Fruit fly (Drosophila melanogaster) whole organism, embryonic: Measurements from ENCODE around the gene CG33986.

Experiments used
- CG10267 ChIP-seq: fragments of 200-800 bp; sonication (Bioruptor generic); optimal IDR thresholded peaks from 2 replicates; lab custom pipeline; 2018; ENCODE audit warnings: missing biosample characterization, mild to moderate bottlenecking, missing genetic modification characterization, moderate library complexity
- CG11085 ChIP-seq: fragments of 200-800 bp; sonication (Bioruptor generic); IDR thresholded peaks from 2 replicates; pipeline ENCODE4 v1.3.6; 2022; ENCODE audit warnings: missing biosample characterization, missing genetic modification characterization
- CG12391 ChIP-seq: fragments of 200-800 bp; sonication (Bioruptor generic); optimal IDR thresholded peaks from 3 replicates; lab custom pipeline; 2018; ENCODE audit warnings: missing biosample characterization, mild to moderate bottlenecking, missing genetic modification characterization, moderate library complexity
- CG12769 ChIP-seq: fragments of 200-800 bp; sonication (Bioruptor generic); optimal IDR thresholded peaks from 2 replicates; lab custom pipeline; 2019; ENCODE audit warnings: missing biosample characterization, mild to moderate bottlenecking, missing genetic modification characterization, moderate library complexity
- CG13287 ChIP-seq: fragments of 200-800 bp; sonication (Bioruptor generic); IDR thresholded peaks from 2 replicates; pipeline ENCODE4 v1.3.6; 2022; ENCODE audit warnings: missing biosample characterization, missing genetic modification characterization; ENCODE audit not compliant: partially characterized antibody
- CG1647 ChIP-seq: fragments of 200-800 bp; sonication (Bioruptor generic); optimal IDR thresholded peaks from 3 replicates; lab custom pipeline; 2016; ENCODE audit warnings: missing biosample characterization, missing genetic modification characterization
- CG17568 ChIP-seq: fragments of 200-800 bp; sonication (Bioruptor generic); optimal IDR thresholded peaks from 2 replicates; lab custom pipeline; 2018; ENCODE audit warnings: missing biosample characterization, mild to moderate bottlenecking, missing genetic modification characterization, moderate library complexity
- CG2875 ChIP-seq: fragments of 200-800 bp; sonication (Bioruptor generic); optimal IDR thresholded peaks from 2 replicates; lab custom pipeline; 2017; ENCODE audit warnings: missing biosample characterization, mild to moderate bottlenecking, missing genetic modification characterization, missing genetic modification reagents
- CG31224 ChIP-seq: fragments of 200-800 bp; sonication (Bioruptor generic); IDR thresholded peaks from 2 replicates; pipeline ENCODE4 v1.3.6; 2022; ENCODE audit warnings: missing biosample characterization, missing genetic modification characterization
- CG4707 ChIP-seq: fragments of 200-800 bp; sonication (Bioruptor generic); optimal IDR thresholded peaks from 2 replicates; lab custom pipeline; 2018; ENCODE audit warnings: missing biosample characterization, mild to moderate bottlenecking, missing genetic modification characterization, moderate library complexity
- CG5245 ChIP-seq: fragments of 200-800 bp; sonication (Bioruptor generic); optimal IDR thresholded peaks from 3 replicates; lab custom pipeline; 2016; ENCODE audit warnings: missing biosample characterization, missing genetic modification characterization
- CG8281 ChIP-seq: fragments of 200-800 bp; sonication (Bioruptor generic); optimal IDR thresholded peaks from 2 replicates; lab custom pipeline; 2018; ENCODE audit warnings: missing biosample characterization, mild to moderate bottlenecking, missing genetic modification characterization, moderate library complexity
- CG8290 ChIP-seq, 3 experiments: fragments of 200-800 bp; sonication (Bioruptor generic); optimal IDR thresholded peaks; 2 replicates each; lab custom pipeline; 2016 to 2019; ENCODE audit warnings: missing biosample characterization in 3 of 3, missing genetic modification characterization in 3 of 3, mild to moderate bottlenecking in 2 of 3, moderate library complexity in 1 of 3
- CG8359 ChIP-seq: fragments of 200-800 bp; sonication (Bioruptor generic); optimal IDR thresholded peaks from 2 replicates; lab custom pipeline; 2017; ENCODE audit warnings: missing biosample characterization, mild to moderate bottlenecking, missing genetic modification characterization, borderline replicate concordance
- Dp ChIP-seq: fragments of 200-800 bp; sonication (Bioruptor generic); optimal IDR thresholded peaks from 2 replicates; lab custom pipeline; 2018; ENCODE audit warnings: missing biosample characterization, mild to moderate bottlenecking, missing genetic modification characterization, moderate library complexity
- E2f1 ChIP-seq: fragments of 200-800 bp; sonication (Bioruptor generic); IDR thresholded peaks from 2 replicates; pipeline ENCODE4 v1.3.6; 2022; ENCODE audit warnings: missing biosample characterization, missing genetic modification characterization
- ERR ChIP-seq: fragments of 200-800 bp; sonication (Bioruptor generic); optimal IDR thresholded peaks from 2 replicates; lab custom pipeline; 2016; ENCODE audit warnings: missing biosample characterization, missing genetic modification characterization
- GATAe ChIP-seq: fragments of 200-800 bp; sonication (Bioruptor generic); conservative IDR thresholded peaks from 2 replicates; pipeline ENCODE4 v1.3.6; 2022; ENCODE audit warnings: missing biosample characterization, missing genetic modification characterization
- Hr39 ChIP-seq: fragments of >200 bp; optimal IDR thresholded peaks from 2 replicates; lab custom pipeline; 2017
- Hr78 ChIP-seq, 2 experiments: fragments of 200-800 bp in 1 of 2; fragments of >200 bp in 1 of 2; sonication (Bioruptor generic) in 1 of 2; optimal IDR thresholded peaks; 2 replicates each; lab custom pipeline; 2017 to 2019; ENCODE audit warnings: missing biosample characterization in 2 of 2, missing genetic modification characterization in 2 of 2, mild to moderate bottlenecking in 1 of 2, moderate library complexity in 1 of 2
- Kr ChIP-seq: fragments of 200-800 bp; sonication (Bioruptor generic); optimal IDR thresholded peaks from 2 replicates; lab custom pipeline; 2017; ENCODE audit warnings: missing biosample characterization, mild to moderate bottlenecking, missing genetic modification characterization
- MBD-R2 ChIP-seq: fragments of 200-800 bp; sonication (Bioruptor generic); IDR thresholded peaks from 2 replicates; pipeline ENCODE4 v1.3.6; 2022; ENCODE audit warnings: missing biosample characterization, missing genetic modification characterization
- Mrtf ChIP-seq: fragments of 200-800 bp; sonication (Bioruptor generic); IDR thresholded peaks from 3 replicates; pipeline ENCODE4 v1.3.6; 2022; ENCODE audit warnings: missing biosample characterization, missing genetic modification characterization
- Pdp1 ChIP-seq, 2 experiments: fragments of 200-800 bp; sonication (Bioruptor generic); optimal IDR thresholded peaks; 3 replicates each; lab custom pipeline; 2016; ENCODE audit warnings: missing biosample characterization in 2 of 2, missing genetic modification characterization in 2 of 2, mild to moderate bottlenecking in 1 of 2, moderate library complexity in 1 of 2
- Sox102F ChIP-seq: fragments of 200-800 bp; sonication (Bioruptor generic); optimal IDR thresholded peaks from 2 replicates; lab custom pipeline; 2018; ENCODE audit warnings: missing biosample characterization, mild to moderate bottlenecking, missing genetic modification characterization, moderate library complexity
- Taf1 ChIP-seq: fragments of 200-800 bp; sonication (Bioruptor generic); IDR thresholded peaks from 2 replicates; pipeline ENCODE4 v1.3.6; 2022; ENCODE audit warnings: missing biosample characterization, missing genetic modification characterization
- Tbp ChIP-seq: fragments of >200 bp; optimal IDR thresholded peaks from 2 replicates; lab custom pipeline; 2018; ENCODE audit warnings: missing biosample characterization, missing genetic modification characterization
- ase ChIP-seq: fragments of 200-800 bp; sonication (Bioruptor generic); IDR thresholded peaks from 3 replicates; pipeline ENCODE4 v1.3.6; 2022; ENCODE audit warnings: missing biosample characterization, missing genetic modification characterization
- chinmo ChIP-seq: fragments of 200-800 bp; sonication (Bioruptor generic); IDR thresholded peaks from 4 replicates; pipeline ENCODE4 v1.3.6; 2022; ENCODE audit warnings: missing biosample characterization, missing genetic modification characterization; ENCODE audit not compliant: partially characterized antibody
- crp ChIP-seq, 2 experiments: fragments of 200-800 bp; sonication (Bioruptor generic); optimal IDR thresholded peaks; 2 replicates in 1 of 2; 3 replicates in 1 of 2; lab custom pipeline; 2017; ENCODE audit warnings: missing biosample characterization in 2 of 2, missing genetic modification characterization in 2 of 2, mild to moderate bottlenecking in 1 of 2, moderate library complexity in 1 of 2
- dm ChIP-seq: fragments of 200-800 bp; sonication (Bioruptor generic); optimal IDR thresholded peaks from 3 replicates; lab custom pipeline; 2016; ENCODE audit warnings: missing biosample characterization, missing genetic modification characterization
- ewg ChIP-seq: fragments of 200-800 bp; sonication (Bioruptor generic); optimal IDR thresholded peaks from 3 replicates; lab custom pipeline; 2017; ENCODE audit warnings: mild to moderate bottlenecking, missing biosample characterization, missing genetic modification reagents, missing genetic modification characterization
- ftz-f1 ChIP-seq: fragments of 200-800 bp; sonication (Bioruptor generic); optimal IDR thresholded peaks from 2 replicates; lab custom pipeline; 2016; ENCODE audit warnings: missing biosample characterization, missing genetic modification characterization
- gsb ChIP-seq: fragments of 200-800 bp; sonication (Bioruptor generic); IDR thresholded peaks from 2 replicates; pipeline ENCODE4 v1.3.6; 2022; ENCODE audit warnings: missing biosample characterization, missing genetic modification characterization
- gsb-n ChIP-seq: fragments of 200-800 bp; sonication (Bioruptor generic); optimal IDR thresholded peaks from 3 replicates; lab custom pipeline; 2018; ENCODE audit warnings: missing biosample characterization, mild to moderate bottlenecking, missing genetic modification characterization
- gt ChIP-seq: fragments of 200-800 bp; sonication (Bioruptor generic); IDR thresholded peaks from 2 replicates; pipeline ENCODE4 v1.3.6; 2022; ENCODE audit warnings: missing biosample characterization, missing genetic modification characterization
- hkb ChIP-seq, 2 experiments: fragments of 200-800 bp in 1 of 2; fragments of >200 bp in 1 of 2; sonication (Bioruptor generic) in 1 of 2; IDR thresholded peaks in 1 of 2; optimal IDR thresholded peaks in 1 of 2; 2 replicates each; pipeline versions ENCODE4 v1.3.6 to Lab custom; 2017 to 2022; ENCODE audit warnings: missing biosample characterization in 1 of 2, missing genetic modification characterization in 1 of 2
- nerfin-1 ChIP-seq: fragments of 200-800 bp; sonication (Bioruptor generic); optimal IDR thresholded peaks from 3 replicates; lab custom pipeline; 2019; ENCODE audit warnings: missing biosample characterization, mild to moderate bottlenecking, missing genetic modification characterization, moderate library complexity
- otp ChIP-seq: fragments of 200-800 bp; sonication (Bioruptor generic); IDR thresholded peaks from 3 replicates; pipeline ENCODE4, ENCODE4 v1.3.6; 2022; ENCODE audit warnings: missing biosample characterization, missing genetic modification characterization
- pb ChIP-seq: fragments of 200-800 bp; sonication (Bioruptor generic); optimal IDR thresholded peaks from 3 replicates; lab custom pipeline; 2016; ENCODE audit warnings: missing biosample characterization, missing genetic modification characterization
- sens ChIP-seq: fragments of 200-800 bp; sonication (Bioruptor generic); peaks from one replicate; lab custom pipeline; 2016; ENCODE audit warnings: missing biosample characterization, missing genetic modification characterization
- sima ChIP-seq: fragments of 200-800 bp; sonication (Bioruptor generic); optimal IDR thresholded peaks from 2 replicates; lab custom pipeline; 2016; ENCODE audit warnings: missing biosample characterization, missing genetic modification characterization
- sug ChIP-seq: fragments of 200-800 bp; optimal IDR thresholded peaks from 2 replicates; lab custom pipeline; 2019; ENCODE audit warnings: missing biosample characterization, mild to moderate bottlenecking, missing genetic modification characterization, moderate library complexity
- tx ChIP-seq: fragments of 200-800 bp; sonication (Bioruptor generic); optimal IDR thresholded peaks from 2 replicates; lab custom pipeline; 2016; ENCODE audit warnings: missing biosample characterization, missing genetic modification characterization
- unc-4 ChIP-seq: fragments of 200-800 bp; sonication (Bioruptor generic); IDR thresholded peaks from 2 replicates; pipeline ENCODE4 v1.3.6; 2022; ENCODE audit warnings: missing biosample characterization, missing genetic modification characterization; ENCODE audit not compliant: partially characterized antibody
- z ChIP-seq: fragments of 200-800 bp; sonication (Bioruptor generic); IDR thresholded peaks from 3 replicates; pipeline ENCODE4 v1.3.6; 2022; ENCODE audit warnings: missing biosample characterization, missing genetic modification characterization
- zen ChIP-seq: fragments of 200-800 bp; sonication (Bioruptor generic); optimal IDR thresholded peaks from 3 replicates; lab custom pipeline; 2018; ENCODE audit warnings: missing biosample characterization, mild to moderate bottlenecking, missing genetic modification characterization, moderate library complexity

Gene CG33986

dm6 chr3L:15516440-15516839 lies 8.6 kb downstream of the CG33986 start (continued):
- TF ChIP-seq Dp (GFP tag; lab: Kevin White, UChicago): peak; percentile 12
- no peak for TF ChIP-seq Taf1 (GFP tag; lab: Robert Waterston, UW)
- TF ChIP-seq gt (GFP tag; lab: Robert Waterston, UW): no peak
- TF ChIP-seq CG13287 (GFP tag; lab: Robert Waterston, UW): peak; percentile 36; the same call in 1 of the 2 replicates
- TF ChIP-seq pb (GFP tag; lab: Kevin White, UChicago): no peak
- TF ChIP-seq ewg (GFP tag; lab: Kevin White, UChicago): no peak
- no peak for TF ChIP-seq nerfin-1 (tag; lab: Kevin White, UChicago)
- no peak for TF ChIP-seq CG1647 (GFP tag; lab: Kevin White, UChicago)
- peak; percentile 34; the same call in 1 of the 2 replicates for TF ChIP-seq MBD-R2 (GFP tag; lab: Robert Waterston, UW)
- TF ChIP-seq unc-4: 0 out of 2 replicates have a peak, but pooled peaks have one; percentile 36
- TF ChIP-seq ERR: no peak
- no peak for TF ChIP-seq gsb (GFP tag; lab: Robert Waterston, UW)

DNA sequence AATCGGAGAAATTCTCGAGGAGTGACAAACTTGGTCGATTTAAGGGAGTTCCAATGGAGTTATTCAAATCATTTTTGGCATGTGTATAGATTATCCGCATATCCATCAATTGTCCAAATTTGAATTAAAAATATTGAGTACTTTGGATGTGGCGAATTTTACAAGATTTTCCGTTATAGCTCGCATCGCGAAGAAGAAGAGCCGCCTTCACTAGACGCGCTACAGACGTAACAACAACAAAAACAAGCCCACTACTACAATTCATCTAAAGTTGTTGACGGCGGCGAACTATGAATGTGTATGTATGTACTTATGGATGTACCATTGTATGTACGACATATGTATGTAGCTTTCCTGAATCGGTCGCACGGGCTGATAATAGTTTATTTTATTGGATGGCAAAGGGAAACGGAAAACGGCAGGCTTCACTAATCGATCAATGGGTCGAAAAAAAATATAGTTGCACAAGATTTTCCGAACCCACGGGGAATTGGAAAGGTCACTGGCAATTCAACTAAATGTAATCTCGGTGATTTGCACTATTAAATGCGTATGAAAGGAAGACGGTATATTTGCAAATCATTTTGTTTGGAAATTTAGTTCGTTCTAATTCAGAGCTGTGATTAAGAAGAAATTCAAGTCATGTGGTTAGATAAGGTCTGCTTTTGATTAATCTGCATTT lies 10.1 kb downstream of the CG33986 start:
- TF ChIP-seq CG10267 (tag; lab: Kevin White, UChicago): no peak
- TF ChIP-seq Kr (GFP tag; lab: Kevin White, UChicago): no peak
- no peak for TF ChIP-seq sima
- TF ChIP-seq CG5245 (GFP tag; lab: Kevin White, UChicago): no peak
- no peak for TF ChIP-seq CG2875 (GFP tag; lab: Kevin White, UChicago)
- no peak for TF ChIP-seq ase (GFP tag; lab: Robert Waterston, UW)
- TF ChIP-seq CG31224: no peak
- no peak for TF ChIP-seq Mrtf (GFP tag; lab: Robert Waterston, UW)
- no peak for TF ChIP-seq CG17568 (GFP tag; lab: Kevin White, UChicago)
- no peak for TF ChIP-seq hkb (optimal IDR thresholded peaks at IDR 0.05; lab: Kevin White, UChicago)
- TF ChIP-seq hkb (GFP tag; IDR thresholded peaks at IDR 0.05; lab: Robert Waterston, UW): peak; percentile 10; the same call in 1 of the 2 replicates
- no peak for TF ChIP-seq GATAe (GFP tag; lab: Robert Waterston, UW)
- TF ChIP-seq CG8359 (GFP tag; lab: Kevin White, UChicago): no peak
- peak; percentile 4; the same call in 2 of the 4 replicates for TF ChIP-seq chinmo (GFP tag; lab: Robert Waterston, UW)
- no peak for TF ChIP-seq z (GFP tag; lab: Robert Waterston, UW)
- no peak for TF ChIP-seq CG11085 (GFP tag; lab: Robert Waterston, UW)
- TF ChIP-seq E2f1: no peak
- TF ChIP-seq CG4707: no peak
- no peak for TF ChIP-seq Hr39
- no peak for TF ChIP-seq gsb-n (tag; lab: Kevin White, UChicago)
- no peak for TF ChIP-seq ftz-f1 (GFP tag; lab: Kevin White, UChicago)
- TF ChIP-seq otp (GFP tag; lab: Robert Waterston, UW): no peak
- peak in 1 of 2 experiments; percentile 43 for TF ChIP-seq Pdp1 (GFP tag; optimal IDR thresholded peaks at IDR 0.05; lab: Kevin White, UChicago)
- peak in 1 of 2 experiments; percentile 67 for TF ChIP-seq Hr78 (GFP tag; optimal IDR thresholded peaks at IDR 0.05; lab: Kevin White, UChicago)
- TF ChIP-seq dm: no peak
- no peak for TF ChIP-seq sug
- no peak for TF ChIP-seq CG8281
- no peak for TF ChIP-seq Sox102F (GFP tag; lab: Kevin White, UChicago)
- TF ChIP-seq tx: no peak
- TF ChIP-seq sens (GFP tag; lab: Kevin White, UChicago): peak; percentile 37
- TF ChIP-seq Tbp (GFP tag; lab: Kevin White, UChicago): no peak
- TF ChIP-seq CG12391 (tag; lab: Kevin White, UChicago): no peak
- no peak for TF ChIP-seq zen (tag; lab: Kevin White, UChicago)
- no peak for TF ChIP-seq CG12769 (tag; lab: Kevin White, UChicago)
- no peak for TF ChIP-seq crp (GFP tag; optimal IDR thresholded peaks at IDR 0.05; lab: Kevin White, UChicago)
- TF ChIP-seq CG8290 (GFP tag; optimal IDR thresholded peaks at IDR 0.05; lab: Kevin White, UChicago): no peak
- no peak for TF ChIP-seq CG8290 (tag; optimal IDR thresholded peaks at IDR 0.05; lab: Kevin White, UChicago)
